Worm (Caenorhabditis elegans) whole organism, late embryonic: ENCODE measurements around the gene srx-59.

Experiments used
- C38D4.7 ChIP-seq: fragments of 200-800 bp; sonication (Bioruptor generic); optimal IDR thresholded peaks from 2 replicates; lab custom pipeline; 2018; ENCODE audit warnings: mild to moderate bottlenecking, missing genetic modification characterization, moderate library complexity, missing compliant biosample characterization
- F13H6.1 ChIP-seq: sonication (generic microtip); optimal IDR thresholded peaks from 2 replicates; lab custom pipeline; 2016; ENCODE audit warnings: missing genetic modification characterization, missing compliant biosample characterization
- T23F11.4 ChIP-seq: fragments of 200-800 bp; sonication (Bioruptor generic); optimal IDR thresholded peaks from 2 replicates; lab custom pipeline; 2018; ENCODE audit warnings: mild to moderate bottlenecking, missing genetic modification characterization, missing compliant biosample characterization
- ahr-1 ChIP-seq: sonication (generic microtip); optimal IDR thresholded peaks from 2 replicates; lab custom pipeline; 2016; ENCODE audit warnings: missing genetic modification characterization, missing compliant biosample characterization
- ama-1 ChIP-seq: fragments of 150-350 bp; optimal IDR thresholded peaks from 2 replicates; lab custom pipeline; 2014
- ceh-19 ChIP-seq: fragments of 200-800 bp; sonication (Bioruptor generic); optimal IDR thresholded peaks from 2 replicates; lab custom pipeline; 2018; ENCODE audit warnings: mild to moderate bottlenecking, missing genetic modification characterization, missing compliant biosample characterization
- ceh-2 ChIP-seq: sonication (generic microtip); optimal IDR thresholded peaks from 2 replicates; lab custom pipeline; 2016; ENCODE audit warnings: missing genotype, missing genetic modification characterization, missing compliant biosample characterization
- ceh-22 ChIP-seq: sonication (generic microtip); optimal IDR thresholded peaks from 2 replicates; lab custom pipeline; 2017; ENCODE audit warnings: missing biosample characterization, missing genetic modification characterization
- ceh-31 ChIP-seq: sonication (generic microtip); optimal IDR thresholded peaks from 2 replicates; lab custom pipeline; 2016; ENCODE audit warnings: missing genetic modification characterization, missing compliant biosample characterization
- ceh-34 ChIP-seq: sonication (generic microtip); optimal IDR thresholded peaks from 2 replicates; lab custom pipeline; 2016; ENCODE audit warnings: mild to moderate bottlenecking, missing genetic modification characterization, missing compliant biosample characterization
- ceh-45 ChIP-seq: fragments of 200-800 bp; sonication (Bioruptor generic); IDR thresholded peaks from 2 replicates; pipeline ENCODE4 v1.3.6; 2022; ENCODE audit warnings: missing genetic modification reagents, missing genetic modification characterization, missing compliant biosample characterization
- ceh-6 ChIP-seq: fragments of 200-800 bp; sonication (Bioruptor generic); optimal IDR thresholded peaks from 2 replicates; lab custom pipeline; 2018; ENCODE audit warnings: mild to moderate bottlenecking, missing genetic modification characterization, missing compliant biosample characterization
- ceh-9 ChIP-seq: sonication (generic microtip); optimal IDR thresholded peaks from 2 replicates; lab custom pipeline; 2016; ENCODE audit warnings: mild to moderate bottlenecking, missing genetic modification characterization, inconsistent platforms, missing compliant biosample characterization
- che-1 ChIP-seq: sonication (generic microtip); optimal IDR thresholded peaks from 2 replicates; lab custom pipeline; 2016; ENCODE audit warnings: mild to moderate bottlenecking, missing genetic modification characterization, missing compliant biosample characterization
- dve-1 ChIP-seq: sonication (generic microtip); optimal IDR thresholded peaks from 2 replicates; lab custom pipeline; 2017; ENCODE audit warnings: antibody characterized with exemption, mild to moderate bottlenecking, missing genetic modification characterization, missing compliant biosample characterization
- fax-1 ChIP-seq: sonication (generic microtip); optimal IDR thresholded peaks from 2 replicates; lab custom pipeline; 2016; ENCODE audit warnings: missing genotype, missing genetic modification characterization, missing compliant biosample characterization
- fkh-10 ChIP-seq: fragments of 150-350 bp; optimal IDR thresholded peaks from 2 replicates; lab custom pipeline; 2014; ENCODE audit warnings: missing biosample characterization, missing genetic modification reagents, missing genetic modification characterization
- fkh-6 ChIP-seq: sonication (generic microtip); optimal IDR thresholded peaks from 2 replicates; lab custom pipeline; 2016; ENCODE audit warnings: missing genetic modification characterization, missing compliant biosample characterization
- hlh-15 ChIP-seq: sonication (generic microtip); optimal IDR thresholded peaks from 2 replicates; lab custom pipeline; 2016; ENCODE audit warnings: missing genetic modification characterization, missing compliant biosample characterization
- hlh-30 ChIP-seq: sonication (generic microtip); optimal IDR thresholded peaks from 2 replicates; lab custom pipeline; 2017; ENCODE audit warnings: antibody characterized with exemption, missing genetic modification characterization, missing compliant biosample characterization; ENCODE audit not compliant: insufficient read depth
- hlh-8 ChIP-seq: sonication (generic microtip); optimal IDR thresholded peaks from 2 replicates; lab custom pipeline; 2016; ENCODE audit warnings: missing genotype, missing genetic modification characterization, missing compliant biosample characterization
- nfya-1 ChIP-seq: sonication (generic microtip); optimal IDR thresholded peaks from 2 replicates; lab custom pipeline; 2017; ENCODE audit warnings: missing genetic modification characterization, mild to moderate bottlenecking, missing compliant biosample characterization, antibody characterized with exemption, moderate library complexity
- nhr-11 ChIP-seq: fragments of 150-350 bp; optimal IDR thresholded peaks from 2 replicates; lab custom pipeline; 2014; ENCODE audit warnings: missing biosample characterization, missing genetic modification characterization
- nhr-232 ChIP-seq: sonication (generic microtip); optimal IDR thresholded peaks from 2 replicates; lab custom pipeline; 2016; ENCODE audit warnings: missing genetic modification characterization, missing compliant biosample characterization
- pax-1 ChIP-seq: fragments of 150-350 bp; optimal IDR thresholded peaks from 2 replicates; lab custom pipeline; 2014; ENCODE audit warnings: missing biosample characterization, missing genetic modification characterization
- pha-2 ChIP-seq: sonication (generic microtip); optimal IDR thresholded peaks from 2 replicates; lab custom pipeline; 2017; ENCODE audit warnings: mild to moderate bottlenecking, missing genetic modification characterization, missing compliant biosample characterization
- pqm-1 ChIP-seq: sonication (generic microtip); optimal IDR thresholded peaks from 2 replicates; lab custom pipeline; 2016; ENCODE audit warnings: missing genetic modification characterization, missing compliant biosample characterization
- pros-1 ChIP-seq: fragments of 150-350 bp; optimal IDR thresholded peaks from 2 replicates; lab custom pipeline; 2014; ENCODE audit warnings: missing biosample characterization, missing genetic modification reagents, missing genetic modification characterization
- rnt-1 ChIP-seq: sonication (generic microtip); optimal IDR thresholded peaks from 2 replicates; lab custom pipeline; 2016; ENCODE audit warnings: missing genetic modification characterization, missing compliant biosample characterization
- sdc-2 ChIP-seq: sonication (generic microtip); optimal IDR thresholded peaks from 2 replicates; lab custom pipeline; 2016; ENCODE audit warnings: missing genotype, missing genetic modification characterization, missing compliant biosample characterization
- tbx-7 ChIP-seq: sonication (generic microtip); optimal IDR thresholded peaks from 2 replicates; lab custom pipeline; 2016; ENCODE audit warnings: missing genotype, missing genetic modification characterization, missing compliant biosample characterization
- unc-3 ChIP-seq, 2 experiments: fragments of 200-800 bp in 1 of 2; sonication (Bioruptor generic) in 1 of 2; sonication (generic microtip) in 1 of 2; conservative IDR thresholded peaks in 1 of 2; optimal IDR thresholded peaks in 1 of 2; 2 replicates each; pipeline versions ENCODE4 v1.3.6 to Lab custom; 2016 to 2022; ENCODE audit warnings: missing compliant biosample characterization in 2 of 2, missing genetic modification characterization in 2 of 2, missing genetic modification reagents in 1 of 2
- unc-42 ChIP-seq: sonication (generic microtip); optimal IDR thresholded peaks from 2 replicates; lab custom pipeline; 2016; ENCODE audit warnings: missing genotype, missing genetic modification characterization, missing compliant biosample characterization
- unc-55 ChIP-seq: sonication (generic microtip); optimal IDR thresholded peaks from 2 replicates; lab custom pipeline; 2017; ENCODE audit warnings: missing biosample characterization, missing genetic modification reagents, missing genetic modification characterization
- unc-86 ChIP-seq: sonication (generic microtip); optimal IDR thresholded peaks from 2 replicates; lab custom pipeline; 2016; ENCODE audit warnings: missing genetic modification characterization, missing compliant biosample characterization
- zip-5 ChIP-seq: sonication (generic microtip); optimal IDR thresholded peaks from 2 replicates; lab custom pipeline; 2016; ENCODE audit warnings: missing genetic modification characterization, missing compliant biosample characterization

The srx-59 gene

DNA sequence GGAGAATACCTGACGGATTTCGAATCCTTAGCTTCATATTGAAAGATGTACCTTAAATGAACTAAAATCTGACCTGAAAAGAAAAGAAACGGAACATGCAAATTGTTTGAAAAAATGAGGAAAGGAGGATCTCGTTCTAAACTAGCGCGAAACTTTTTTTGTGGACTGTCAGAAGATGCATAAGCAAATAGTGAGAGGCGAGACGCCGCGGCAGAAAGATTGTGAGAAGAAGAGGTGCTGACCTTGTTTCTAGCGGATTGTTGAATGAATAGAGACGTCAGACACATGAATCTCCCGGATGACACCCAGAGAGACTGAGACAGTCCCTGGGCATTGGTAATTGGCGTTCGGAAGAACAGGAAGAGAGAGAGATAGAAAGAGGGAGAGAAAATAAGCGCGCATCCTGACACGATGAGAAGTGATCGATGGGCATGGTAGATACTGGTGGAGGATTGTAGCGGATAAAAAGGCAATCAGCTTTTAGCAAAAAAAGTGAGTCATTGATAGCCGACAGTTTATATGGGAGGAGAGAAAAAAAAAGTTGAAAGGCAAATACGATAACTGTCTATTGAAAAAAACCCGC, 1.6 kb upstream of the srx-59 start, which contains the start of gene ptr-15:
ptr-15 (minus strand) TSS at position 51 of the 583 bp plus-strand sequence.
- TF ChIP-seq nfya-1 (peak; percentile 11), ceh-45 (GFP tag; lab: Robert Waterston, UW) (no peak), hlh-15 (tag; lab: Kevin White, UChicago) (no peak), unc-55 (GFP tag; lab: Kevin White, UChicago) (peak; percentile 30), pros-1 (tag; lab: Kevin White, UChicago) (peak; percentile 57), nhr-232 (tag; lab: Kevin White, UChicago) (no peak)

DNA sequence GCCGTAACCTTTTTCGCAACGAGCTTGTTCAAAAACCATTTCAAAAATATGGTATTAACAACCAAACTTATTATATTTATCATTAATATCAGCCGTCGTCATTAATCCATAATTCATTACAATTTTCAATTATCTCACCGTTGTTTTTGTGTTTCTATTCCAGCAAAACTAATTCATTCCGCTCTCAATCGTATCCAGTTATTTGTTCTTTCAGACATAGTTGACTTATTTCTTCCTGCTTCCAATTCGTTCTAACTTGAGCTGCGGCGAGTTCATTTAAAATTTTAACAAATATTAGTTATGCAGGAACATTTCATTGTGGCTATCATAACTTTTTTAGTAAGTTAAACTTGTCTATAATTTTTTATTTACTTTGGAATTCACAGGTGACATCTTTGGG, 4.4 kb downstream of the srx-59 start, which contains the start of gene srx-16:
srx-16 (plus strand) TSS at position 301 of the 400 bp plus-strand sequence.
- TF ChIP-seq ceh-2 (tag; lab: Kevin White, UChicago) (no peak), hlh-8 (tag; lab: Kevin White, UChicago) (no peak), sdc-2 (tag; lab: Kevin White, UChicago) (no peak), dve-1 (tag; lab: Kevin White, UChicago) (no peak), tbx-7 (no peak), pqm-1 (tag; lab: Kevin White, UChicago) (no peak), T23F11.4 (GFP tag; lab: Kevin White, UChicago) (no peak), unc-86 (tag; lab: Kevin White, UChicago) (no peak), unc-3 (GFP tag; conservative IDR thresholded peaks at IDR 0.05; lab: Robert Waterston, UW) (no peak), unc-3 (tag; optimal IDR thresholded peaks at IDR 0.05; lab: Kevin White, UChicago) (no peak), nhr-11 (no peak), hlh-30 (tag; lab: Kevin White, UChicago) (no peak), ceh-34 (tag; lab: Kevin White, UChicago) (no peak), ceh-9 (tag; lab: Kevin White, UChicago) (no peak), ceh-31 (no peak), pha-2 (tag; lab: Kevin White, UChicago) (no peak), C38D4.7 (GFP tag; lab: Kevin White, UChicago) (no peak)
- TF ChIP-seq, all 69 proteins: peak for 0

DNA sequence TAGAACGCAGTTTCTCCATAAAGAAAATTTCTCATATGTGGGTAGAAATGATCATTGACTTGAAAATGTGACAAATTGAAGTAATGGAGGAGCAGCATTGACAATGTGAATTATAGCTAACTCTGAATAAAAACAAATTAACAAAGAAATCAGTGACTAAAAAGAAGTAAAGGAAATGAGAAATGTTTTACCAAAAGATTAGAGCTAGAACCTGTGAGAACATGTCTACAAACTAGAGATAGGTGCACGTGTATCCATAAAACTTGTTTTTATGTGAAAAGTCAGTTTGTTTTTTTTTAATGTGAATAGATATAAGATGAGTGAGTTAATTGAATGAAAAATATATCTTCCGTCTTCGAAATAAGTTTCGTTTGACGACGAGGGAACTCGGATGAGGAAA, 7.4 kb downstream of the srx-59 start, which contains the start of gene sre-12:
sre-12 (minus strand) TSS at position 101 of the 400 bp plus-strand sequence.
- TF ChIP-seq ahr-1 (tag; lab: Kevin White, UChicago) (no peak), ceh-19 (GFP tag; lab: Kevin White, UChicago) (no peak), pax-1 (tag; lab: Kevin White, UChicago) (no peak), hlh-15 (tag; lab: Kevin White, UChicago) (no peak), zip-5 (tag; lab: Kevin White, UChicago) (no peak)
- TF ChIP-seq, all 69 proteins: peak for 0

DNA sequence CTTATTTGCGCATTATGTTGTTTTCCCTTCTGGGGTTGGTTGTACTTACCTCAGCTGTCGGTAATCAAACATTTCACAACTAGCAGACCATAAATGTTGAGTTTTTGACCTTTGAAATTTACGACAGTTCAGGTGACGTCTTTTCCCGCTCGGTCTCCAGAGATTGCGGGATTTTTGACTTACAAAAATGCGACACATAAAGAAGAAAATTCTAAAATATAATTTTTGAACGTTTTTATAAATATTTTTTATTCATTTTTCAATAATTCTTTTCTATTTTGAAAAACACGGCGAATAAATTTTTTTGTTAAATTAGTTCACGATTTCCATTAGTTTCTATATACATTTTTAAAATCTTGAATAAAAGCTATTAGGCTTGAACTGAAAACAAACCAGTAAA, 11.1 kb downstream of the srx-59 start, which contains the start of gene nhr-161:
nhr-161 (minus strand) TSS at position 101 of the 400 bp plus-strand sequence.
- TF ChIP-seq che-1 (tag; lab: Kevin White, UChicago) (no peak), C38D4.7 (GFP tag; lab: Kevin White, UChicago) (no peak), ama-1 (lab: Kevin White, UChicago) (no peak), fax-1 (tag; lab: Kevin White, UChicago) (no peak), rnt-1 (tag; lab: Kevin White, UChicago) (no peak), unc-42 (tag; lab: Kevin White, UChicago) (no peak), ceh-22 (tag; lab: Kevin White, UChicago) (no peak), hlh-15 (tag; lab: Kevin White, UChicago) (no peak), fkh-10 (GFP tag; lab: Kevin White, UChicago) (no peak), nfya-1 (no peak), ceh-6 (GFP tag; lab: Kevin White, UChicago) (no peak), F13H6.1 (no peak), T23F11.4 (GFP tag; lab: Kevin White, UChicago) (no peak), fkh-6 (no peak)
